Fruit fly (Drosophila melanogaster): ENCODE data around the gene CG14292.

The CG14292 gene

DNA sequence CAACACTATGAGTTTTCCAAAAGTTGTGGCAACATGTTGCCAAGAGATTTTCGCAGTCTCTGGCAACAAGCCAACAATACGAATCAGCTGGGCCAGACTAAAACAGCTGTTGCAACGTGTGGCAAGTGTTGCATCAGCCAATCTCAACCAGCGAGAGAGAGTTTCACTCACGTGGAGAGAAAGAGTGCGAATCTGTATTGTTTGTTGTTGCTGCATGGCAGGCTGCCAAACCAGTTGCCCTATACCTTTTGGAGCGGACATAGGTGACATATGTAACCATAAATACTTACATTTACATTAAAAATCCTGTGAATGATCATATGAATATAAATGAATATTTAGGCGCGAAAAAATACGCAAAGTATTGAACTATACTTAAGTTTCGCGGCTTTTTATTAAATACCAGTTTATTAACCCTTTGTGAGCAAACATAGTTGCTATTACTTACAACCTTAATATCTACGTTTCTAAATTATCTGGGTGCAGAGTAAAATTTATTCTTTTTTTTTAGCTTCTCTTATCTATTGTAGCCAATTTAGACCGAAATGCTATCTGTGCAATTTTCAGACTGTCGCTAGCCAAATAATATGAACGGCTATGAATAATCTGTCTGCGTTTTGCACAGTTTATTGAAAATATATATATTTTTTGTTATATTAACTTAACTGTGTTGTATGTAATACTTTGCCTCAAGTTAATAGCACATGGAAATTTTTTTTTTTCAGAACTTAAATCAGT is 8.6 kb upstream of the CG14292 start (continued):
- TF ChIP-seq crp (GFP tag; optimal IDR thresholded peaks at IDR 0.05) (peak in 1 of 2 experiments; percentile 77), CG14014 (GFP tag; IDR thresholded peaks at IDR 0.05) (peak; percentile 28; the same call in 1 of the 2 replicates), Atf3 (GFP tag; optimal IDR thresholded peaks at IDR 0.05) (no peak), esg (GFP tag; conservative IDR thresholded peaks at IDR 0.05) (no peak), E2f1 (GFP tag; IDR thresholded peaks at IDR 0.05) (0 out of 2 replicates have a peak, but pooled peaks have one; percentile 16), bbx (GFP tag; IDR thresholded peaks at IDR 0.05; ENCODE audit: partially characterized antibody) (peak; percentile 29; the same call in 1 of the 2 replicates), CG16815 (GFP tag; optimal IDR thresholded peaks at IDR 0.05) (peak; percentile 13), emc (GFP tag; optimal IDR thresholded peaks at IDR 0.05) (no peak), Trl (optimal IDR thresholded peaks at IDR 0.05) (peak; percentile 25 to 57), Trl (GFP tag; optimal IDR thresholded peaks at IDR 0.05) (no peak), CG43689 (GFP tag; IDR thresholded peaks at IDR 0.05) (no peak), vfl (GFP tag; optimal IDR thresholded peaks at IDR 0.05) (no peak), mam (GFP tag; optimal IDR thresholded peaks at IDR 0.05) (no peak), lmd (GFP tag; IDR thresholded peaks at IDR 0.05) (peak; percentile 26; the same call in 1 of the 2 replicates), CG10321 (GFP tag; IDR thresholded peaks at IDR 0.05) (no peak), CG9932 (GFP tag; IDR thresholded peaks at IDR 0.05) (peak; percentile 14; the same call in 1 of the 2 replicates), Hey (tag; optimal IDR thresholded peaks at IDR 0.05) (no peak), CG4424 (GFP tag; optimal IDR thresholded peaks at IDR 0.05) (peak; percentile 36), CG32767 (GFP tag; IDR thresholded peaks at IDR 0.05) (no peak), CG31224 (GFP tag; IDR thresholded peaks at IDR 0.05) (peak; percentile 18; the same call in 1 of the 2 replicates), bab2 (GFP tag; optimal IDR thresholded peaks at IDR 0.05) (no peak), az2 (GFP tag; optimal IDR thresholded peaks at IDR 0.05) (peak; percentile 9), Dbx (GFP tag; IDR thresholded peaks at IDR 0.05) (no peak), CG2712 (tag; optimal IDR thresholded peaks at IDR 0.05) (peak; percentile 9), CG10274 (GFP tag; optimal IDR thresholded peaks at IDR 0.05) (peak; percentile 94), cg (GFP tag; optimal IDR thresholded peaks at IDR 0.05) (peak; percentile 9), nmo (GFP tag; optimal IDR thresholded peaks at IDR 0.05) (no peak), Hmx (GFP tag; optimal IDR thresholded peaks at IDR 0.05) (peak; percentile 39), cad (GFP tag; optimal IDR thresholded peaks at IDR 0.05) (no peak), Ptx1 (GFP tag; IDR thresholded peaks at IDR 0.05) (no peak), ATbp (GFP tag; optimal IDR thresholded peaks at IDR 0.05) (no peak), row (GFP tag; IDR thresholded peaks at IDR 0.05) (peak; percentile 37; the same call in 2 of the 3 replicates), CG31441 (GFP tag; IDR thresholded peaks at IDR 0.05) (peak; percentile 32; the same call in 1 of the 2 replicates), CG17361 (GFP tag; IDR thresholded peaks at IDR 0.05) (peak; percentile 75), ewg (GFP tag; optimal IDR thresholded peaks at IDR 0.05) (no peak), Nf-YA (GFP tag; IDR thresholded peaks at IDR 0.05) (no peak), CG1603 (tag; optimal IDR thresholded peaks at IDR 0.05) (peak; percentile 30), lola (GFP tag; optimal IDR thresholded peaks at IDR 0.05) (peak in 1 of 3 experiments; percentile 21), Doc2 (GFP tag; IDR thresholded peaks at IDR 0.05) (no peak), CG7372 (GFP tag; IDR thresholded peaks at IDR 0.05) (no peak), CG13775 (GFP tag; optimal IDR thresholded peaks at IDR 0.05) (peak; percentile 45), CG9797 (GFP tag; optimal IDR thresholded peaks at IDR 0.05) (no peak), CG30403 (GFP tag; optimal IDR thresholded peaks at IDR 0.05) (peak; percentile 36), CG12155 (GFP tag; optimal IDR thresholded peaks at IDR 0.05) (no peak), Scr (GFP tag; IDR thresholded peaks at IDR 0.05; ENCODE audit: partially characterized antibody) (no peak), grn (GFP tag; optimal IDR thresholded peaks at IDR 0.05) (no peak), CG15011 (GFP tag; optimal IDR thresholded peaks at IDR 0.05) (no peak), Drgx (GFP tag; IDR thresholded peaks at IDR 0.05) (peak; percentile 58), fd3F (GFP tag; optimal IDR thresholded peaks at IDR 0.05) (no peak), ftz-f1 (GFP tag; optimal IDR thresholded peaks at IDR 0.05) (no peak)
